Worm (Caenorhabditis elegans): ENCODE measurements around the gene sre-43.

DNA sequence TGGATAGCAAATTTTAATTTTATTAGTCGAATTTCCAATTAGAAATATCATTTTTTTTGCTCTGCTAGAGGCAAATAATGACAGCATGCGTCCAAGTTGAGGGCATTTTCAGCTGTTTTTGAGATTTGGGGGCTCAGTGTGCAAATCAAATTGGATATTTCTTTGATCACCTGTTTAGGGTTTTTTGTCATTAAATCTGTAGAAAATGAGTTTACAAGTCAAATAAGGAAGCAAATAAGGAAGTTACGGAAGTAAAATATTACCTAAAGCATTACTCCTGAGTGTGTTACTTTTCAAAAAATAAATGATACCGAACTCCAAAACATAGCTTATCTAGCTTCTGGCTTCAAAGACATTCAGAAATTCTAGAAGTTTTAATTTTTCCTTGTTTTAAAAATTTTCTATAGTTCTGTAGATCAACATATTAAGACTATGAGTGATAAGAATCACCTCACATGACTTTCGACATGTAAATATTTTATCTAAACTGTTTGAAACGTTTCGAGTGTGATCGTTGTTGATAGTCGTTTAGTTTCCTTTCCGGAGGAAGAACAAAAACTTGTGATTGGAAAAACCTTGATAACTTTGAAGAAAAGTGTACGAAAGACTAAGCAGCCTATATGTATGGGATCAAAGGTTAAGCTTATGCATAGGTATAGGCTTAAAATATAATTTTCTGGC lies 11.1 kb upstream of the sre-43 start, which contains the start of gene sre-48:
- TF ChIP-seq flt-1 (GFP tag; IDR thresholded peaks at IDR 0.05) (no peak), klf-2 (GFP tag; conservative IDR thresholded peaks at IDR 0.05) (no peak)
